Fruit fly (Drosophila melanogaster): ENCODE measurements around the gene Polr2B.
A peak's percentile ranks its signal among the peaks of the same experiment; 100 is the strongest.

Polr2B gene

dm6 chr3R:14088887-14089567 lies 36.6 kb upstream of the Polr2B start, which contains the start of gene Npc2b (continued):
- TF ChIP-seq onecut (GFP tag; IDR thresholded peaks at IDR 0.05), result peak; percentile 53
- TF ChIP-seq CG10543 (GFP tag; optimal IDR thresholded peaks at IDR 0.05), result peak; percentile 17
- peak; percentile 39 for TF ChIP-seq chn (GFP tag; optimal IDR thresholded peaks at IDR 0.05)
- peak; percentile 67 for TF ChIP-seq tin (GFP tag; optimal IDR thresholded peaks at IDR 0.05)
- no peak for TF ChIP-seq fru (optimal IDR thresholded peaks at IDR 0.05)
- peak; percentile 92 for TF ChIP-seq CG42726 (GFP tag; IDR thresholded peaks at IDR 0.05; ENCODE audit: partially characterized antibody)
- TF ChIP-seq CG11398 (GFP tag; optimal IDR thresholded peaks at IDR 0.05), result peak; percentile 1
- peak; percentile 55 for TF ChIP-seq CG9727 (GFP tag; optimal IDR thresholded peaks at IDR 0.05)
- peak; percentile 14 for TF ChIP-seq CG6254 (GFP tag; optimal IDR thresholded peaks at IDR 0.05)
- no peak for TF ChIP-seq Kr (GFP tag; optimal IDR thresholded peaks at IDR 0.05)
- no peak for TF ChIP-seq crp (GFP tag; optimal IDR thresholded peaks at IDR 0.05)
- TF ChIP-seq Ravus (GFP tag; IDR thresholded peaks at IDR 0.05), result no peak
- TF ChIP-seq dm (GFP tag; optimal IDR thresholded peaks at IDR 0.05), result no peak
- peak; percentile 80 for TF ChIP-seq Rfx (GFP tag; IDR thresholded peaks at IDR 0.05)
- peak; percentile 17 for TF ChIP-seq HHEX (GFP tag; optimal IDR thresholded peaks at IDR 0.05)
- TF ChIP-seq CG2202 (tag; optimal IDR thresholded peaks at IDR 0.05), result no peak
- TF ChIP-seq CG2199 (GFP tag; IDR thresholded peaks at IDR 0.05), result peak; percentile 83
- peak; percentile 49 for TF ChIP-seq dmrt11E (tag; optimal IDR thresholded peaks at IDR 0.05)
- no peak for TF ChIP-seq dimm (GFP tag; IDR thresholded peaks at IDR 0.05)
- TF ChIP-seq bab2 (GFP tag; optimal IDR thresholded peaks at IDR 0.05), result peak; percentile 47
- TF ChIP-seq trem (tag; optimal IDR thresholded peaks at IDR 0.05), result peak; percentile 22
- TF ChIP-seq H2.0 (GFP tag; IDR thresholded peaks at IDR 0.05), result peak; percentile 61
- 0 out of 2 replicates have a peak, but pooled peaks have one; percentile 32 for TF ChIP-seq CG32767 (GFP tag; IDR thresholded peaks at IDR 0.05)
- TF ChIP-seq tio (GFP tag; optimal IDR thresholded peaks at IDR 0.05), result peak; percentile 35
- no peak for TF ChIP-seq prd (optimal IDR thresholded peaks at IDR 0.05)
- peak; percentile 40; the same call in 1 of the 3 replicates for TF ChIP-seq prd (GFP tag; IDR thresholded peaks at IDR 0.05)
- peak; percentile 79 for TF ChIP-seq HmgZ (tag; optimal IDR thresholded peaks at IDR 0.05)
- TF ChIP-seq CG4424 (GFP tag; optimal IDR thresholded peaks at IDR 0.05), result peak; percentile 22
- TF ChIP-seq exex (tag; optimal IDR thresholded peaks at IDR 0.05), result peak; percentile 20
- peak; percentile 28 for TF ChIP-seq CG2712 (tag; optimal IDR thresholded peaks at IDR 0.05)
- peak; percentile 30 for TF ChIP-seq CG33557 (GFP tag; optimal IDR thresholded peaks at IDR 0.05)
- TF ChIP-seq CG10959 (GFP tag; IDR thresholded peaks at IDR 0.05), result 0 out of 2 replicates have a peak, but pooled peaks have one; percentile 9
- peak; percentile 19 for TF ChIP-seq CG12104 (GFP tag; optimal IDR thresholded peaks at IDR 0.05)
- TF ChIP-seq CG12071 (GFP tag; optimal IDR thresholded peaks at IDR 0.05), result peak; percentile 43
- 0 out of 3 replicates have a peak, but pooled peaks have one; percentile 7 for TF ChIP-seq jigr1 (GFP tag; IDR thresholded peaks at IDR 0.05)
- peak; percentile 20 for TF ChIP-seq vfl (GFP tag; optimal IDR thresholded peaks at IDR 0.05)
- no peak for TF ChIP-seq hkb (optimal IDR thresholded peaks at IDR 0.05)
- peak; percentile 59 for TF ChIP-seq hkb (GFP tag; IDR thresholded peaks at IDR 0.05)
- TF ChIP-seq CG13287 (GFP tag; IDR thresholded peaks at IDR 0.05; ENCODE audit: partially characterized antibody), result peak; percentile 39; the same call in 1 of the 2 replicates
- TF ChIP-seq CG2116 (GFP tag; optimal IDR thresholded peaks at IDR 0.05), result peak; percentile 20
- TF ChIP-seq ci (GFP tag; IDR thresholded peaks at IDR 0.05), result peak; percentile 55; the same call in 2 of the 3 replicates
- TF ChIP-seq chif (GFP tag; optimal IDR thresholded peaks at IDR 0.05), result peak; percentile 66 to 69
- TF ChIP-seq Hr3 (GFP tag; optimal IDR thresholded peaks at IDR 0.05), result peak; percentile 58
- peak; percentile 72 for TF ChIP-seq Hmr (GFP tag; optimal IDR thresholded peaks at IDR 0.05)
- TF ChIP-seq wek (GFP tag; optimal IDR thresholded peaks at IDR 0.05), result peak; percentile 11
- no peak for TF ChIP-seq pzg (GFP tag; optimal IDR thresholded peaks at IDR 0.05)
- no peak for TF ChIP-seq CG6654 (GFP tag; optimal IDR thresholded peaks at IDR 0.05)
- peak; percentile 71 for TF ChIP-seq CG1602 (GFP tag; optimal IDR thresholded peaks at IDR 0.05)
- no peak for TF ChIP-seq cg (GFP tag; optimal IDR thresholded peaks at IDR 0.05)
- TF ChIP-seq CG12155 (GFP tag; optimal IDR thresholded peaks at IDR 0.05), result peak; percentile 47

All from whole organism, embryonic.